Fruit fly (Drosophila melanogaster) whole organism, embryonic: ENCODE measurements around the gene CG14043.
A peak's percentile ranks its signal among the peaks of the same experiment; 100 is the strongest.

Experiments
- ATbp ChIP-seq: fragments of 200-800 bp; sonication (Bioruptor generic); optimal IDR thresholded peaks from 2 replicates; lab custom pipeline; 2017; ENCODE audit warnings: missing biosample characterization, mild to moderate bottlenecking, missing genetic modification characterization, missing genetic modification reagents
- Aef1 ChIP-seq: fragments of 200-800 bp; sonication (Bioruptor generic); IDR thresholded peaks from 3 replicates; pipeline ENCODE4 v1.3.6; 2022; ENCODE audit warnings: missing biosample characterization, missing genetic modification characterization
- Asciz ChIP-seq: fragments of 200-800 bp; sonication (Bioruptor generic); optimal IDR thresholded peaks from 2 replicates; lab custom pipeline; 2017; ENCODE audit warnings: missing biosample characterization, mild to moderate bottlenecking, missing genetic modification characterization, missing genetic modification reagents
- B-H2 ChIP-seq: fragments of 200-800 bp; sonication (Bioruptor generic); optimal IDR thresholded peaks from 2 replicates; lab custom pipeline; 2018; ENCODE audit warnings: missing biosample characterization, mild to moderate bottlenecking, missing genetic modification characterization
- Bdp1 ChIP-seq: fragments of 200-800 bp; sonication (Bioruptor generic); optimal IDR thresholded peaks from 3 replicates; lab custom pipeline; 2016; ENCODE audit warnings: missing biosample characterization, missing genetic modification characterization
- Blimp-1 ChIP-seq: fragments of 200-800 bp; sonication (Bioruptor generic); optimal IDR thresholded peaks from 3 replicates; lab custom pipeline; 2018; ENCODE audit warnings: missing biosample characterization, missing genetic modification characterization, mild to moderate bottlenecking, moderate library complexity, missing genetic modification reagents
- CG13894 ChIP-seq: fragments of 200-800 bp; sonication (Bioruptor generic); optimal IDR thresholded peaks from 3 replicates; lab custom pipeline; 2018; ENCODE audit warnings: missing biosample characterization, mild to moderate bottlenecking, missing genetic modification characterization, moderate library complexity
- CG17829 ChIP-seq: fragments of 200-800 bp; optimal IDR thresholded peaks from 2 replicates; lab custom pipeline; 2019; ENCODE audit warnings: missing biosample characterization, mild to moderate bottlenecking, missing genetic modification characterization, moderate library complexity
- CG18476 ChIP-seq: fragments of 200-800 bp; sonication (Bioruptor generic); optimal IDR thresholded peaks from 2 replicates; lab custom pipeline; 2016; ENCODE audit warnings: missing biosample characterization, mild to moderate bottlenecking, missing genetic modification characterization
- CG3065 ChIP-seq: fragments of 200-800 bp; sonication (Bioruptor generic); optimal IDR thresholded peaks from 2 replicates; lab custom pipeline; 2016; ENCODE audit warnings: missing biosample characterization, missing genetic modification characterization
- CG33557 ChIP-seq: fragments of 200-800 bp; sonication (Bioruptor generic); optimal IDR thresholded peaks from 2 replicates; lab custom pipeline; 2019; ENCODE audit warnings: missing biosample characterization, mild to moderate bottlenecking, missing genetic modification characterization, moderate library complexity
- CG34422 ChIP-seq: fragments of 200-800 bp; sonication (Bioruptor generic); IDR thresholded peaks from 3 replicates; pipeline ENCODE4 v1.3.6; 2022; ENCODE audit warnings: missing biosample characterization, missing genetic modification characterization
- CG3726 ChIP-seq: fragments of 200-800 bp; sonication (Bioruptor generic); IDR thresholded peaks from 3 replicates; pipeline ENCODE4, ENCODE4 v1.3.6; 2022; ENCODE audit warnings: missing biosample characterization, missing genetic modification characterization
- CG4328 ChIP-seq: fragments of 200-800 bp; sonication (Bioruptor generic); optimal IDR thresholded peaks from 3 replicates; lab custom pipeline; 2017; ENCODE audit warnings: missing biosample characterization, missing genetic modification reagents, missing genetic modification characterization
- CG4404 ChIP-seq: fragments of 200-800 bp; sonication (Bioruptor generic); IDR thresholded peaks from 2 replicates; pipeline ENCODE4 v1.3.6; 2022; ENCODE audit warnings: missing biosample characterization, missing genetic modification characterization
- CG4424 ChIP-seq: fragments of 200-800 bp; sonication (Bioruptor generic); optimal IDR thresholded peaks from 3 replicates; lab custom pipeline; 2016; ENCODE audit warnings: missing biosample characterization, missing genetic modification characterization
- CG6254 ChIP-seq: fragments of 200-800 bp; sonication (Bioruptor generic); optimal IDR thresholded peaks from 3 replicates; lab custom pipeline; 2017; ENCODE audit warnings: mild to moderate bottlenecking, missing biosample characterization, missing genetic modification reagents, missing genetic modification characterization
- CG7963 ChIP-seq: fragments of 200-800 bp; sonication (Bioruptor generic); IDR thresholded peaks from 3 replicates; pipeline ENCODE4 v1.3.6; 2022; ENCODE audit warnings: missing biosample characterization, missing genetic modification characterization; ENCODE audit not compliant: partially characterized antibody
- CG8924 ChIP-seq: fragments of 200-800 bp; optimal IDR thresholded peaks from 3 replicates; lab custom pipeline; 2019; ENCODE audit warnings: missing biosample characterization, mild to moderate bottlenecking, missing genetic modification characterization, moderate library complexity
- CTCF ChIP-seq: fragments of 200-800 bp; sonication (Bioruptor generic); optimal IDR thresholded peaks from 2 replicates; lab custom pipeline; 2017; ENCODE audit warnings: missing biosample characterization, mild to moderate bottlenecking, missing genetic modification characterization, moderate library complexity
- Camta ChIP-seq: fragments of 200-800 bp; sonication (Bioruptor generic); optimal IDR thresholded peaks from 2 replicates; lab custom pipeline; 2016; ENCODE audit warnings: missing biosample characterization, missing genetic modification characterization
- Dbx ChIP-seq: fragments of 200-800 bp; sonication (Bioruptor generic); IDR thresholded peaks from 3 replicates; pipeline ENCODE4 v1.3.6; 2022; ENCODE audit warnings: missing biosample characterization, missing genetic modification characterization
- Doc3 ChIP-seq: fragments of 200-800 bp; sonication (Bioruptor generic); IDR thresholded peaks from 3 replicates; pipeline ENCODE4 v1.3.6; 2022; ENCODE audit warnings: missing biosample characterization, missing genetic modification characterization; ENCODE audit not compliant: partially characterized antibody
- Lim3 ChIP-seq: fragments of 200-800 bp; sonication (Bioruptor generic); IDR thresholded peaks from 2 replicates; pipeline ENCODE4 v1.3.6; 2022; ENCODE audit warnings: missing biosample characterization, missing genetic modification characterization
- MBD-R2 ChIP-seq: fragments of 200-800 bp; sonication (Bioruptor generic); IDR thresholded peaks from 2 replicates; pipeline ENCODE4 v1.3.6; 2022; ENCODE audit warnings: missing biosample characterization, missing genetic modification characterization
- Max ChIP-seq: fragments of 200-800 bp; sonication (Bioruptor generic); optimal IDR thresholded peaks from 2 replicates; lab custom pipeline; 2016; ENCODE audit warnings: missing biosample characterization, mild to moderate bottlenecking, missing genetic modification characterization
- NC2α ChIP-seq: fragments of 200-800 bp; sonication (Bioruptor generic); optimal IDR thresholded peaks from 2 replicates; lab custom pipeline; 2016; ENCODE audit warnings: missing biosample characterization, missing genetic modification characterization
- Ravus ChIP-seq: fragments of 200-800 bp; sonication (Bioruptor generic); IDR thresholded peaks from 2 replicates; pipeline ENCODE4 v1.3.6; 2022; ENCODE audit warnings: missing biosample characterization, missing genetic modification characterization
- TFAM ChIP-seq: fragments of 200-800 bp; sonication (Bioruptor generic); optimal IDR thresholded peaks from 2 replicates; lab custom pipeline; 2017; ENCODE audit warnings: missing biosample characterization, missing genetic modification characterization, inconsistent platforms
- Xbp1 ChIP-seq: fragments of 200-800 bp; sonication (Bioruptor generic); optimal IDR thresholded peaks from 3 replicates; lab custom pipeline; 2016; ENCODE audit warnings: missing biosample characterization, mild to moderate bottlenecking, missing genetic modification characterization
- aop ChIP-seq: fragments of 200-800 bp; sonication (Bioruptor generic); IDR thresholded peaks from 2 replicates; pipeline ENCODE4 v1.3.6; 2022; ENCODE audit warnings: missing biosample characterization, missing genetic modification characterization
- ap ChIP-seq: fragments of 200-800 bp; sonication (Bioruptor generic); IDR thresholded peaks from 2 replicates; pipeline ENCODE4 v1.3.6; 2022; ENCODE audit warnings: missing biosample characterization, missing genetic modification characterization
- ase ChIP-seq: fragments of 200-800 bp; sonication (Bioruptor generic); IDR thresholded peaks from 3 replicates; pipeline ENCODE4 v1.3.6; 2022; ENCODE audit warnings: missing biosample characterization, missing genetic modification characterization
- bcd ChIP-seq: fragments of 200-800 bp; sonication (Bioruptor generic); optimal IDR thresholded peaks from 2 replicates; lab custom pipeline; 2017; ENCODE audit warnings: missing biosample characterization, mild to moderate bottlenecking, missing genetic modification characterization
- bowl ChIP-seq: fragments of 200-800 bp; sonication (Bioruptor generic); IDR thresholded peaks from 2 replicates; pipeline ENCODE4 v1.3.6; 2022; ENCODE audit warnings: missing biosample characterization, missing genetic modification characterization
- caup ChIP-seq: fragments of 200-800 bp; sonication (Bioruptor generic); optimal IDR thresholded peaks from 3 replicates; lab custom pipeline; 2017; ENCODE audit warnings: missing biosample characterization, mild to moderate bottlenecking, missing genetic modification characterization, moderate library complexity; ENCODE audit not compliant: severe bottlenecking
- chinmo ChIP-seq: fragments of 200-800 bp; sonication (Bioruptor generic); IDR thresholded peaks from 4 replicates; pipeline ENCODE4 v1.3.6; 2022; ENCODE audit warnings: missing biosample characterization, missing genetic modification characterization; ENCODE audit not compliant: partially characterized antibody
- dati ChIP-seq: fragments of 200-800 bp; sonication (Bioruptor generic); IDR thresholded peaks from 2 replicates; pipeline ENCODE4 v1.3.6; 2022; ENCODE audit warnings: missing biosample characterization, missing genetic modification characterization
- dmrt99B ChIP-seq: fragments of 200-800 bp; sonication (Bioruptor generic); optimal IDR thresholded peaks from 2 replicates; lab custom pipeline; 2018; ENCODE audit warnings: missing biosample characterization, mild to moderate bottlenecking, missing genetic modification characterization, moderate library complexity
- fd96Cb ChIP-seq: fragments of 200-800 bp; sonication (Bioruptor generic); optimal IDR thresholded peaks from 2 replicates; lab custom pipeline; 2018; ENCODE audit warnings: missing biosample characterization, mild to moderate bottlenecking, missing genetic modification characterization, moderate library complexity
- h ChIP-seq: fragments of >200 bp; optimal IDR thresholded peaks from 2 replicates; lab custom pipeline; 2017
- lab ChIP-seq: fragments of 200-800 bp; sonication (Bioruptor generic); optimal IDR thresholded peaks from 3 replicates; lab custom pipeline; 2017; ENCODE audit warnings: missing biosample characterization, missing genetic modification characterization, mild to moderate bottlenecking, moderate library complexity, missing genetic modification reagents
- maf-S ChIP-seq: fragments of 200-800 bp; sonication (Bioruptor generic); optimal IDR thresholded peaks from 2 replicates; lab custom pipeline; 2016; ENCODE audit warnings: missing biosample characterization, missing genetic modification characterization
- pros ChIP-seq: fragments of 200-800 bp; sonication (Bioruptor generic); optimal IDR thresholded peaks from 3 replicates; lab custom pipeline; 2019; ENCODE audit warnings: missing biosample characterization, mild to moderate bottlenecking, missing genetic modification characterization, moderate library complexity
- run ChIP-seq: fragments of 200-800 bp; sonication (Bioruptor generic); optimal IDR thresholded peaks from 3 replicates; lab custom pipeline; 2018; ENCODE audit warnings: missing biosample characterization, mild to moderate bottlenecking, missing genetic modification characterization
- sens ChIP-seq: fragments of 200-800 bp; sonication (Bioruptor generic); peaks from one replicate; lab custom pipeline; 2016; ENCODE audit warnings: missing biosample characterization, missing genetic modification characterization
- ssp ChIP-seq: fragments of 200-800 bp; sonication (Bioruptor generic); IDR thresholded peaks from 2 replicates; pipeline ENCODE4 v1.3.6; 2022; ENCODE audit warnings: missing biosample characterization, missing genetic modification characterization
- sug ChIP-seq: fragments of 200-800 bp; optimal IDR thresholded peaks from 2 replicates; lab custom pipeline; 2019; ENCODE audit warnings: missing biosample characterization, mild to moderate bottlenecking, missing genetic modification characterization, moderate library complexity
- tgo ChIP-seq: fragments of 200-800 bp; sonication (Bioruptor generic); IDR thresholded peaks from 3 replicates; pipeline ENCODE4 v1.3.6; 2022; ENCODE audit warnings: missing biosample characterization, missing genetic modification characterization
- twi ChIP-seq: fragments of 200-800 bp; optimal IDR thresholded peaks from 2 replicates; lab custom pipeline; 2019; ENCODE audit warnings: missing biosample characterization, mild to moderate bottlenecking, missing genetic modification characterization, moderate library complexity
- tx ChIP-seq: fragments of 200-800 bp; sonication (Bioruptor generic); optimal IDR thresholded peaks from 2 replicates; lab custom pipeline; 2016; ENCODE audit warnings: missing biosample characterization, missing genetic modification characterization
- vnd ChIP-seq: fragments of 200-800 bp; sonication (Bioruptor generic); IDR thresholded peaks from 3 replicates; pipeline ENCODE4 v1.3.6; 2022; ENCODE audit warnings: missing biosample characterization, missing genetic modification characterization; ENCODE audit not compliant: partially characterized antibody

The CG14043 gene

dm6 chr2L:4936325-4936869, 35.1 kb upstream of the CG14043 start, which contains the start of gene hoe2 (continued):
- TF ChIP-seq TFAM (GFP tag; lab: Kevin White, UChicago), result no peak
- TF ChIP-seq CG7963, result no peak
- TF ChIP-seq CTCF, result no peak
- no peak for TF ChIP-seq dmrt99B (tag; lab: Kevin White, UChicago)
- no peak for TF ChIP-seq ap (GFP tag; lab: Robert Waterston, UW)
- TF ChIP-seq CG6254 (GFP tag; lab: Kevin White, UChicago), result no peak
- TF ChIP-seq twi (tag; lab: Kevin White, UChicago), result no peak
- no peak for TF ChIP-seq Ravus
- TF ChIP-seq vnd (GFP tag; lab: Robert Waterston, UW), result no peak
- TF ChIP-seq Xbp1, result no peak
- TF ChIP-seq Asciz (GFP tag; lab: Kevin White, UChicago), result no peak
- TF ChIP-seq sens, result no peak
- no peak for TF ChIP-seq fd96Cb (tag; lab: Kevin White, UChicago)
- no peak for TF ChIP-seq Max (GFP tag; lab: Kevin White, UChicago)
- no peak for TF ChIP-seq B-H2
- no peak for TF ChIP-seq CG17829 (tag; lab: Kevin White, UChicago)
- no peak for TF ChIP-seq h (lab: Kevin White, UChicago)
- no peak for TF ChIP-seq Bdp1 (GFP tag; lab: Kevin White, UChicago)
- no peak for TF ChIP-seq CG3065 (GFP tag; lab: Kevin White, UChicago)
- no peak for TF ChIP-seq Camta
- TF ChIP-seq sug (tag; lab: Kevin White, UChicago), result no peak
- TF ChIP-seq ssp (GFP tag; lab: Robert Waterston, UW), result no peak
- no peak for TF ChIP-seq tgo (GFP tag; lab: Robert Waterston, UW)
- TF ChIP-seq pros (GFP tag; lab: Kevin White, UChicago), result no peak
- TF ChIP-seq ase (GFP tag; lab: Robert Waterston, UW), result no peak
- peak; percentile 55 for TF ChIP-seq lab (GFP tag; lab: Kevin White, UChicago)
- no peak for TF ChIP-seq bowl (GFP tag; lab: Robert Waterston, UW)
- TF ChIP-seq CG4328 (GFP tag; lab: Kevin White, UChicago), result no peak
- TF ChIP-seq run (tag; lab: Kevin White, UChicago), result no peak
- TF ChIP-seq Blimp-1 (GFP tag; lab: Kevin White, UChicago), result no peak
- TF ChIP-seq chinmo, result no peak
- no peak for TF ChIP-seq MBD-R2 (GFP tag; lab: Robert Waterston, UW)
- no peak for TF ChIP-seq CG18476 (GFP tag; lab: Kevin White, UChicago)
- TF ChIP-seq CG33557 (GFP tag; lab: Kevin White, UChicago), result no peak
- TF ChIP-seq Dbx (GFP tag; lab: Robert Waterston, UW), result peak; percentile 38; the same call in 1 of the 3 replicates
- no peak for TF ChIP-seq aop
- TF ChIP-seq CG34422, result no peak
- TF ChIP-seq tx, result no peak
- no peak for TF ChIP-seq maf-S (GFP tag; lab: Kevin White, UChicago)
- no peak for TF ChIP-seq CG8924
- TF ChIP-seq CG4424 (GFP tag; lab: Kevin White, UChicago), result no peak
- no peak for TF ChIP-seq Lim3 (GFP tag; lab: Robert Waterston, UW)
- peak; percentile 79 for TF ChIP-seq CG13894 (tag; lab: Kevin White, UChicago)
- no peak for TF ChIP-seq CG3726 (GFP tag; lab: Robert Waterston, UW)
- no peak for TF ChIP-seq ATbp (GFP tag; lab: Kevin White, UChicago)
- no peak for TF ChIP-seq Aef1 (GFP tag; lab: Robert Waterston, UW)
- TF ChIP-seq Doc3 (GFP tag; lab: Robert Waterston, UW), result no peak
- no peak for TF ChIP-seq NC2α
- TF ChIP-seq bcd (GFP tag; lab: Kevin White, UChicago), result no peak
- peak; percentile 7 for TF ChIP-seq caup
- no peak for TF ChIP-seq CG4404 (GFP tag; lab: Robert Waterston, UW)
- no peak for TF ChIP-seq dati
